Fruit fly (Drosophila melanogaster): ENCODE data around the gene Bap111.

The Bap111 gene

dm6 chrX:9152127-9152598, 3.1 kb downstream of the Bap111 start:
- peak; percentile 91 for TF ChIP-seq CG17801 (GFP tag; optimal IDR thresholded peaks at IDR 0.05; ENCODE audit: partially characterized antibody)

dm6 chrX:9155134-9155533, 6.0 kb downstream of the Bap111 start:
- peak; percentile 8 for TF ChIP-seq CG17801 (GFP tag; optimal IDR thresholded peaks at IDR 0.05; ENCODE audit: partially characterized antibody)

dm6 chrX:9155715-9156387, 6.7 kb downstream of the Bap111 start:
- peak; percentile 78 for TF ChIP-seq CG17801 (GFP tag; optimal IDR thresholded peaks at IDR 0.05; ENCODE audit: partially characterized antibody)

- no peak for TF ChIP-seq CG17801 (GFP tag; optimal IDR thresholded peaks at IDR 0.05; ENCODE audit: partially characterized antibody)
Measured at dm6 chrX:9156388-9156823, 7.3 kb downstream of the Bap111 start, which contains the start of gene His3.3B. Gene His3.3B, minus strand, starts transcription at chrX:9156669.

dm6 chrX:9158366-9158765, 9.3 kb downstream of the Bap111 start, which contains the start of the genes Ost48 and Dlip1:
Gene Ost48, minus strand, starts transcription at chrX:9158515.
Gene Dlip1, plus strand, starts transcription at chrX:9158622.
- no peak for TF ChIP-seq CG17801 (GFP tag; optimal IDR thresholded peaks at IDR 0.05; ENCODE audit: partially characterized antibody)

dm6 chrX:9159736-9160135, 10.6 kb downstream of the Bap111 start, which contains the start of gene NdufA3:
Gene NdufA3, minus strand, starts transcription at chrX:9160052.
- peak; percentile 41 for TF ChIP-seq CG17801 (GFP tag; optimal IDR thresholded peaks at IDR 0.05; ENCODE audit: partially characterized antibody)

dm6 chrX:9161912-9162311, 12.8 kb downstream of the Bap111 start, which contains the start of the genes Zpr1 and CG44532:
Gene Zpr1, minus strand, starts transcription at chrX:9162090.
Gene CG44532, plus strand, starts transcription at chrX:9162092.
- TF ChIP-seq CG17801 (GFP tag; optimal IDR thresholded peaks at IDR 0.05; ENCODE audit: partially characterized antibody): no peak

- peak; percentile 74 for TF ChIP-seq CG17801 (GFP tag; optimal IDR thresholded peaks at IDR 0.05; ENCODE audit: partially characterized antibody)
Measured at dm6 chrX:9163110-9163509, 14.0 kb downstream of the Bap111 start, which contains the start of gene mei-P26. Gene mei-P26, plus strand, starts transcription at chrX:9163255.

- peak; percentile 67 for TF ChIP-seq CG17801 (GFP tag; optimal IDR thresholded peaks at IDR 0.05; ENCODE audit: partially characterized antibody)
Measured at dm6 chrX:9163645-9164509, 14.8 kb downstream of the Bap111 start.

- TF ChIP-seq CG17801 (GFP tag; optimal IDR thresholded peaks at IDR 0.05; ENCODE audit: partially characterized antibody): no peak
Measured at dm6 chrX:9164510-9165506, 15.7 kb downstream of the Bap111 start.

- no peak for TF ChIP-seq CG17801 (GFP tag; optimal IDR thresholded peaks at IDR 0.05; ENCODE audit: partially characterized antibody)
Measured at dm6 chrX:9168273-9168672, 19.2 kb downstream of the Bap111 start.

dm6 chrX:9187429-9187828, 38.3 kb downstream of the Bap111 start:
- TF ChIP-seq CG17801 (GFP tag; optimal IDR thresholded peaks at IDR 0.05; ENCODE audit: partially characterized antibody): no peak

dm6 chrX:9190555-9191184, 41.6 kb downstream of the Bap111 start, which contains the start of gene CG12115:
Gene CG12115, minus strand, starts transcription at chrX:9190605.
- no peak for TF ChIP-seq CG17801 (GFP tag; optimal IDR thresholded peaks at IDR 0.05; ENCODE audit: partially characterized antibody)

- no peak for TF ChIP-seq CG17801 (GFP tag; optimal IDR thresholded peaks at IDR 0.05; ENCODE audit: partially characterized antibody)
Measured at dm6 chrX:9191357-9191756, 42.2 kb downstream of the Bap111 start, which contains the start of gene CG12057. Gene CG12057, plus strand, starts transcription at chrX:9191657.
